Fruit fly (Drosophila melanogaster): ENCODE measurements around the gene CG32024.

CG32024 gene

DNA sequence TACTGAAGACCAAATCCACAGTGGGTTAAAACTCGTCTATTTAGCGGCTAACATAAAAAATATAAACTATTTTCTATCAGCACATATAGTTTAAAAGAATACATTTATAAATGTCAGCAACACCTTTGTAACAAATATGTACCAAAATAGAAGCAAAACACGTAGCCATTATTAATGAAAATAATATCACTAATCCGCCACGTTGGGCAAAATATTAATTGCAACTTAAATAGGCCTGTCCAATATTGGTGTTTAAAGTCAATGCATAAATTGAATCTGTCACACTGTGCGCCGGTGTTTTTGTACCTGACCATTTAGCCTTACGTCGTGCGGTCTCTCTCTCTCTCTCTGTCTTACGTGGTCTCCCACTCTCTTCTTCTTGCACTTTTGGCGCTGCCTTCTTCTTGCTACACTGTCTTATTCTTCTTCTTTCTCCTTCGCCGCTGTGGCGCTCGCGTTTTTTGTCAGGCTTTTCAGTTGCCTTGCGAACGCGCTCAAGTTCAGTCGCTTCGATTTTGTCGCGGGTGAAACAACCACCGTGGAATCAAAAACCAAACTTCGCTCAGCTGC is 41.3 kb upstream of the CG32024 start (continued):
- TF ChIP-seq Bdp1 (GFP tag; optimal IDR thresholded peaks at IDR 0.05) (peak; percentile 91), Hr3 (GFP tag; optimal IDR thresholded peaks at IDR 0.05) (peak; percentile 98), stc (GFP tag; IDR thresholded peaks at IDR 0.05) (peak; percentile 96), corto (GFP tag; optimal IDR thresholded peaks at IDR 0.05) (peak; percentile 76), CG1602 (GFP tag; optimal IDR thresholded peaks at IDR 0.05) (peak; percentile 98), pb (GFP tag; optimal IDR thresholded peaks at IDR 0.05) (peak; percentile 86), crol (GFP tag; IDR thresholded peaks at IDR 0.05) (peak; percentile 68), H2.0 (GFP tag; IDR thresholded peaks at IDR 0.05) (peak; percentile 97), sens (GFP tag) (peak; percentile 100), CG10431 (GFP tag; optimal IDR thresholded peaks at IDR 0.05) (peak; percentile 97), emc (GFP tag; optimal IDR thresholded peaks at IDR 0.05) (peak; percentile 92), cad (GFP tag; optimal IDR thresholded peaks at IDR 0.05) (no peak), br (optimal IDR thresholded peaks at IDR 0.05) (no peak), CG2116 (GFP tag; optimal IDR thresholded peaks at IDR 0.05) (peak; percentile 82), HLHmδ (GFP tag; optimal IDR thresholded peaks at IDR 0.05) (no peak), esg (GFP tag; conservative IDR thresholded peaks at IDR 0.05) (peak; percentile 99), Trl (optimal IDR thresholded peaks at IDR 0.05) (peak; percentile 56 to 79), Trl (GFP tag; optimal IDR thresholded peaks at IDR 0.05) (peak; percentile 95), sr (GFP tag; IDR thresholded peaks at IDR 0.05) (peak; percentile 83), CG2875 (GFP tag; optimal IDR thresholded peaks at IDR 0.05) (peak; percentile 97), Opbp (GFP tag; IDR thresholded peaks at IDR 0.05; ENCODE audit: partially characterized antibody) (no peak), maf-S (GFP tag; optimal IDR thresholded peaks at IDR 0.05) (peak; percentile 97), nmo (GFP tag; optimal IDR thresholded peaks at IDR 0.05) (peak; percentile 100), CG10654 (GFP tag; optimal IDR thresholded peaks at IDR 0.05) (peak; percentile 94), cato (GFP tag; optimal IDR thresholded peaks at IDR 0.05; ENCODE audit: borderline replicate concordance) (peak; percentile 98), Bteb2 (GFP tag; optimal IDR thresholded peaks at IDR 0.05) (peak; percentile 98), MBD-R2 (GFP tag; IDR thresholded peaks at IDR 0.05) (peak; percentile 90), CG3407 (GFP tag; optimal IDR thresholded peaks at IDR 0.05) (peak; percentile 96), Dek (tag; optimal IDR thresholded peaks at IDR 0.05) (peak; percentile 96), ara (GFP tag; IDR thresholded peaks at IDR 0.05) (peak; percentile 96), nom (GFP tag; optimal IDR thresholded peaks at IDR 0.05) (peak; percentile 86), CG3995 (GFP tag; optimal IDR thresholded peaks at IDR 0.05) (peak; percentile 82), tna (GFP tag; IDR thresholded peaks at IDR 0.05; ENCODE audit: partially characterized antibody) (no peak; the same call in 1 of the 2 replicates), CG31388 (GFP tag; optimal IDR thresholded peaks at IDR 0.05) (peak; percentile 90), ken (GFP tag; IDR thresholded peaks at IDR 0.05) (peak; percentile 98), hbn (GFP tag; IDR thresholded peaks at IDR 0.05; ENCODE audit: partially characterized antibody) (no peak), YL-1 (GFP tag; optimal IDR thresholded peaks at IDR 0.05) (peak; percentile 92), sisA (GFP tag; IDR thresholded peaks at IDR 0.05) (peak; percentile 98), Doc3 (GFP tag; IDR thresholded peaks at IDR 0.05; ENCODE audit: partially characterized antibody) (0 out of 3 replicates have a peak, but pooled peaks have one; percentile 31), bbx (GFP tag; IDR thresholded peaks at IDR 0.05; ENCODE audit: partially characterized antibody) (peak; percentile 38; the same call in 1 of the 2 replicates), CG7745 (tag; optimal IDR thresholded peaks at IDR 0.05) (peak; percentile 42), CG17328 (GFP tag; IDR thresholded peaks at IDR 0.05) (peak; percentile 97), Dip3 (GFP tag; optimal IDR thresholded peaks at IDR 0.05) (peak; percentile 98), Xbp1 (GFP tag; optimal IDR thresholded peaks at IDR 0.05) (peak; percentile 98), CG15601 (tag; optimal IDR thresholded peaks at IDR 0.05) (peak; percentile 97), zfh1 (GFP tag; IDR thresholded peaks at IDR 0.05) (peak; percentile 97), NFAT (GFP tag; IDR thresholded peaks at IDR 0.05) (peak; percentile 94), CG5180 (GFP tag; optimal IDR thresholded peaks at IDR 0.05) (peak; percentile 90), stwl (tag; optimal IDR thresholded peaks at IDR 0.05) (peak; percentile 55), gcm (GFP tag; optimal IDR thresholded peaks at IDR 0.05) (peak; percentile 97), gro (GFP tag; optimal IDR thresholded peaks at IDR 0.05) (peak; percentile 88)

All from whole organism, embryonic.